Worm (Caenorhabditis elegans) whole organism, early embryonic: Measurements from ENCODE around the gene C13F10.7.

Experiments
- B0310.2 ChIP-seq: sonication (generic microtip); optimal IDR thresholded peaks from 2 replicates; lab custom pipeline; 2016; ENCODE audit warnings: mild to moderate bottlenecking, missing genetic modification characterization, missing compliant biosample characterization
- F13C5.2 ChIP-seq: sonication (generic microtip); optimal IDR thresholded peaks from 2 replicates; lab custom pipeline; 2017; ENCODE audit warnings: mild to moderate bottlenecking, missing genetic modification characterization, inconsistent platforms, missing compliant biosample characterization
- aly-1 ChIP-seq: sonication (generic microtip); optimal IDR thresholded peaks from 2 replicates; lab custom pipeline; 2016; ENCODE audit warnings: missing genetic modification characterization, missing compliant biosample characterization
- ama-1 ChIP-seq: fragments of 150-350 bp; optimal IDR thresholded peaks from 2 replicates; lab custom pipeline; 2014
- ceh-13 ChIP-seq: fragments of 200-800 bp; sonication (Bioruptor generic); optimal IDR thresholded peaks from 2 replicates; lab custom pipeline; 2018; ENCODE audit warnings: mild to moderate bottlenecking, missing genetic modification characterization, missing compliant biosample characterization
- ceh-36 ChIP-seq: sonication (generic microtip); optimal IDR thresholded peaks from 2 replicates; lab custom pipeline; 2016; ENCODE audit warnings: missing genetic modification characterization, inconsistent platforms, missing compliant biosample characterization
- ets-7 ChIP-seq: sonication (generic microtip); optimal IDR thresholded peaks from 2 replicates; lab custom pipeline; 2016; ENCODE audit warnings: missing genotype, missing genetic modification characterization, missing compliant biosample characterization
- flt-1 ChIP-seq: fragments of 200-800 bp; sonication (Bioruptor generic); IDR thresholded peaks from 2 replicates; pipeline ENCODE4 v1.3.6; 2022; ENCODE audit warnings: missing genetic modification characterization, missing compliant biosample characterization
- hmbx-1 ChIP-seq: sonication (generic microtip); optimal IDR thresholded peaks from 2 replicates; lab custom pipeline; 2016; ENCODE audit warnings: mild to moderate bottlenecking, missing genetic modification characterization, missing compliant biosample characterization
- hmg-4 ChIP-seq: fragments of 200-800 bp; sonication (Bioruptor generic); optimal IDR thresholded peaks from 2 replicates; lab custom pipeline; 2018; ENCODE audit warnings: mild to moderate bottlenecking, missing genetic modification characterization, missing compliant biosample characterization
- hnd-1 ChIP-seq: sonication (generic microtip); optimal IDR thresholded peaks from 2 replicates; lab custom pipeline; 2016; ENCODE audit warnings: missing genetic modification characterization, missing compliant biosample characterization
- pes-1 ChIP-seq: fragments of 200-800 bp; sonication (Bioruptor generic); IDR thresholded peaks from 2 replicates; pipeline ENCODE4 v1.3.6; 2022; ENCODE audit warnings: missing genetic modification reagents, missing genetic modification characterization, missing compliant biosample characterization
- scrt-1 ChIP-seq: fragments of 200-800 bp; sonication (Bioruptor generic); IDR thresholded peaks from 2 replicates; pipeline ENCODE4 v1.3.6; 2022; ENCODE audit warnings: missing genetic modification characterization, missing compliant biosample characterization
- sea-1 ChIP-seq: fragments of 200-800 bp; sonication (Bioruptor generic); conservative IDR thresholded peaks from 2 replicates; pipeline ENCODE4 v1.3.6; 2022; ENCODE audit warnings: missing genetic modification characterization, missing compliant biosample characterization
- tbx-11 ChIP-seq: fragments of 200-800 bp; sonication (Bioruptor generic); IDR thresholded peaks from 2 replicates; pipeline ENCODE4 v1.3.6; 2022; ENCODE audit warnings: missing genetic modification characterization, missing compliant biosample characterization
- tbx-37 ChIP-seq: fragments of 200-800 bp; sonication (Bioruptor generic); conservative IDR thresholded peaks from 2 replicates; pipeline ENCODE4 v1.3.6; 2022; ENCODE audit warnings: missing genetic modification reagents, missing genetic modification characterization, missing compliant biosample characterization
- tra-4 ChIP-seq: sonication (generic microtip); optimal IDR thresholded peaks from 2 replicates; lab custom pipeline; 2017; ENCODE audit warnings: missing genetic modification characterization, missing compliant biosample characterization

The C13F10.7 gene

ce11 chrV:7225894-7226293, 2.8 kb upstream of the C13F10.7 start:
- no peak for TF ChIP-seq hnd-1
- peak; percentile 75 for TF ChIP-seq ama-1 (lab: Kevin White, UChicago)

DNA sequence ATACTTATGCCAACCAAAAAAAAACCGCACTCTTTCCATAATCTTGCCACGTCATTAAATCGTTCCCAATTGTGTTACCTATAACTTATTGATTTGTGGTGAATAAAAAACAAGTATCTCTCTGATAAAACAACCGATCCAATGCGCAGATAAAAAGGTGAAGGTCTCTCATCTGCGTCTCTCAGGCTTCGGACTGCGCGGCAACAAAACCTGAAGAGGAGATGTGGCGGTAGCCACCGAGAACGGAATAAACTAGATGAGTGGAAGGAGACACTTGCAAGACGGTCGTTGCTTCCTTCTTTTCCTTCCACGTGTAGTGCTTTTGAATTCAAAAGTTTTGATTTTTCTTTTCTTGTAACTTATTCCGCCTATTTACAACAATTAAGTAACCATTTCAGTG, 1.9 kb upstream of the C13F10.7 start, which contains the start of gene fkb-3:
TSS of gene fkb-3 (plus strand) at position 277 of the 400 bp plus-strand sequence.
- TF ChIP-seq hmg-4 (GFP tag; lab: Kevin White, UChicago) (no peak), ceh-13 (GFP tag; lab: Kevin White, UChicago) (no peak)

DNA sequence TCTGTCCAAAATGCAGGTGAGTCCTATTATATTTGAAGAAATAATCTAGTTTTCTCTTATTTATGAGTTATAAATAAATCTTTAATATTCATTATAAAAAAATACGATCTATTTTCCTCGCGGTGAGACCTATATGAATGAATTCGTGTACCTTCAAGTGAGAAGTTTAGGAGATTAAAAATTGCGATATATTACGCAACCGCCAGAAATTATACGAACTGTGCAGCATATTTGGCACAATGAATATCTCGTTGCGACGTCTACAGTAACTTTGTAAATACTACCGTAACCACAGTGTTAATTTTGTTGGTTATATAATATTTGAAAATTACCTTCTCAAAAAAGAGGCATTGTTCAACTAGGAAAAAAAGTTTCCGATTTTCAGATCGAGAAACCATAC, 1.3 kb upstream of the C13F10.7 start:
- no peak for TF ChIP-seq ceh-36 (tag; lab: Kevin White, UChicago)
- no peak for TF ChIP-seq hmg-4 (GFP tag; lab: Kevin White, UChicago)
- TF ChIP-seq ama-1 (lab: Kevin White, UChicago) = no peak
- no peak for TF ChIP-seq ceh-13 (GFP tag; lab: Kevin White, UChicago)
- TF ChIP-seq sea-1 = no peak
- TF ChIP-seq tbx-11 (GFP tag; lab: Robert Waterston, UW) = no peak
- no peak for TF ChIP-seq hnd-1
- no peak for TF ChIP-seq pes-1
- no peak for TF ChIP-seq F13C5.2 (tag; lab: Kevin White, UChicago)
- no peak for TF ChIP-seq ets-7
- no peak for TF ChIP-seq B0310.2 (tag; lab: Kevin White, UChicago)
- TF ChIP-seq scrt-1 = no peak
- TF ChIP-seq tbx-37 = no peak
- no peak for TF ChIP-seq flt-1 (GFP tag; lab: Robert Waterston, UW)
- no peak for TF ChIP-seq tra-4
- TF ChIP-seq aly-1 (tag; lab: Kevin White, UChicago) = no peak
- TF ChIP-seq hmbx-1 (tag; lab: Kevin White, UChicago) = no peak

ce11 chrV:7223941-7224340, 889 bp upstream of the C13F10.7 start, which contains the start of gene C13F10.1:
Gene C13F10.1, plus strand, starts transcription at chrV:7224078.
- TF ChIP-seq hnd-1 = no peak
- TF ChIP-seq scrt-1 = no peak
- no peak for TF ChIP-seq tra-4
- TF ChIP-seq ets-7 = no peak
- TF ChIP-seq hmbx-1 (tag; lab: Kevin White, UChicago) = no peak
- no peak for TF ChIP-seq F13C5.2 (tag; lab: Kevin White, UChicago)
- TF ChIP-seq flt-1 (GFP tag; lab: Robert Waterston, UW) = no peak
- no peak for TF ChIP-seq sea-1
- no peak for TF ChIP-seq ceh-36 (tag; lab: Kevin White, UChicago)
- TF ChIP-seq pes-1 = no peak
- no peak for TF ChIP-seq B0310.2 (tag; lab: Kevin White, UChicago)
- TF ChIP-seq ama-1 (lab: Kevin White, UChicago) = no peak
- no peak for TF ChIP-seq tbx-11 (GFP tag; lab: Robert Waterston, UW)
- no peak for TF ChIP-seq ceh-13 (GFP tag; lab: Kevin White, UChicago)
- no peak for TF ChIP-seq tbx-37
- TF ChIP-seq hmg-4 (GFP tag; lab: Kevin White, UChicago) = no peak
- TF ChIP-seq aly-1 (tag; lab: Kevin White, UChicago) = no peak

- TF ChIP-seq hnd-1 (no peak), hmg-4 (GFP tag; lab: Kevin White, UChicago) (peak; percentile 4), ets-7 (no peak)
Observed at ce11 chrV:7220973-7221519, 2.0 kb downstream of the C13F10.7 start, which contains the start of the genes C13F10.8, C13F10.6 and kxd-1. Gene C13F10.8, minus strand, starts transcription at chrV:7221023. Gene C13F10.6, minus strand, starts transcription at chrV:7221039. Gene kxd-1, plus strand, starts transcription at chrV:7221469.

ce11 chrV:7218988-7219387, 4.1 kb downstream of the C13F10.7 start, which contains the start of gene C13F10.5:
Gene C13F10.5, minus strand, starts transcription at chrV:7219088.
- no peak for TF ChIP-seq sea-1
- no peak for TF ChIP-seq aly-1 (tag; lab: Kevin White, UChicago)
- no peak for TF ChIP-seq ceh-13 (GFP tag; lab: Kevin White, UChicago)
- TF ChIP-seq B0310.2 (tag; lab: Kevin White, UChicago) = no peak
- TF ChIP-seq tra-4 = no peak
- no peak for TF ChIP-seq tbx-11 (GFP tag; lab: Robert Waterston, UW)
- TF ChIP-seq flt-1 (GFP tag; lab: Robert Waterston, UW) = no peak
- TF ChIP-seq ets-7 = no peak
- no peak for TF ChIP-seq hmbx-1 (tag; lab: Kevin White, UChicago)
- TF ChIP-seq scrt-1 = no peak
- TF ChIP-seq ama-1 (lab: Kevin White, UChicago) = no peak
- no peak for TF ChIP-seq pes-1
- no peak for TF ChIP-seq tbx-37
- no peak for TF ChIP-seq ceh-36 (tag; lab: Kevin White, UChicago)
- no peak for TF ChIP-seq F13C5.2 (tag; lab: Kevin White, UChicago)

DNA sequence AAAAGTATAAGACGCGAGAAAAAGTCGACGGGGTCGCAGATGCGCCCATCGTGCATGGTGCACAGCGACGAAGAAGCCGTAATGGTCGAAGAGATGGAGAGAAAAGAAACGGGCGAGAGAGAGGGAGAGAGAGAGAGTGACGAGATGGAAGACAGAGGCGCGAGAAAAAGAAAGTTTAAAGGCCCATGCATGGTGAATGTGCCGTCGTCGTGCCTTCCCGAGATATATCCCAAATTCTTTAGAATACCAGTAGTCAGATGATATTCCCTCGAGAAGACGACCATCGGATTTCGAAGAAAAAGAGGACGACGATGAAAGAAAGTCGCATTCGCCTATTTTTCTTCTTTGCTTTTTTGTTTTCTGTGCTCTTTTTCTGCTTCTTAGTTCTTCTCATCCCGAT, 7.0 kb downstream of the C13F10.7 start:
- TF ChIP-seq ceh-13 (GFP tag; lab: Kevin White, UChicago) = no peak
- no peak for TF ChIP-seq tra-4

ce11 chrV:7214802-7215201, 8.2 kb downstream of the C13F10.7 start, which contains the start of gene soap-1:
Gene soap-1, minus strand, starts transcription at chrV:7214902.
- no peak for TF ChIP-seq ceh-13 (GFP tag; lab: Kevin White, UChicago)
- no peak for TF ChIP-seq hmg-4 (GFP tag; lab: Kevin White, UChicago)
- TF ChIP-seq sea-1 = no peak
- TF ChIP-seq hmbx-1 (tag; lab: Kevin White, UChicago) = no peak
- TF ChIP-seq ceh-36 (tag; lab: Kevin White, UChicago) = no peak
- TF ChIP-seq hnd-1 = no peak
- no peak for TF ChIP-seq F13C5.2 (tag; lab: Kevin White, UChicago)
- TF ChIP-seq ama-1 (lab: Kevin White, UChicago) = no peak
- no peak for TF ChIP-seq B0310.2 (tag; lab: Kevin White, UChicago)
- no peak for TF ChIP-seq pes-1
- no peak for TF ChIP-seq scrt-1
- no peak for TF ChIP-seq tbx-11 (GFP tag; lab: Robert Waterston, UW)
- no peak for TF ChIP-seq tra-4
- no peak for TF ChIP-seq flt-1 (GFP tag; lab: Robert Waterston, UW)
- TF ChIP-seq ets-7 = no peak
- no peak for TF ChIP-seq tbx-37
- no peak for TF ChIP-seq aly-1 (tag; lab: Kevin White, UChicago)
